Fruit fly (Drosophila melanogaster): ENCODE results near the gene Naa60.

Gene Naa60

dm6 chr3L:9723108-9723507 lies 3.6 kb upstream of the Naa60 start, which contains the start of the genes nbs and defl (continued):
- TF ChIP-seq CG14710 (tag; optimal IDR thresholded peaks at IDR 0.05) = peak; percentile 73
- peak; percentile 42; the same call in 1 of the 3 replicates for TF ChIP-seq Opbp (GFP tag; IDR thresholded peaks at IDR 0.05; ENCODE audit: partially characterized antibody)
- peak; percentile 56 for TF ChIP-seq Dad (GFP tag; optimal IDR thresholded peaks at IDR 0.05)
- peak; percentile 67 for TF ChIP-seq Fer1 (GFP tag; optimal IDR thresholded peaks at IDR 0.05)
- TF ChIP-seq D (optimal IDR thresholded peaks at IDR 0.05) = no peak
- TF ChIP-seq D (GFP tag; optimal IDR thresholded peaks at IDR 0.05) = no peak
- TF ChIP-seq CG2875 (GFP tag; optimal IDR thresholded peaks at IDR 0.05) = no peak
- peak; percentile 89 for TF ChIP-seq CG34422 (GFP tag; IDR thresholded peaks at IDR 0.05)
- no peak for TF ChIP-seq Gsc (GFP tag; IDR thresholded peaks at IDR 0.05)
- peak; percentile 80 for TF ChIP-seq pho (GFP tag; optimal IDR thresholded peaks at IDR 0.05)
- peak; percentile 64 for TF ChIP-seq az2 (GFP tag; optimal IDR thresholded peaks at IDR 0.05)
- TF ChIP-seq CG17385 (GFP tag; optimal IDR thresholded peaks at IDR 0.05) = peak; percentile 94
- TF ChIP-seq so (GFP tag; IDR thresholded peaks at IDR 0.05) = no peak; the same call in 2 of the 3 replicates
- TF ChIP-seq MTF-1 (GFP tag; optimal IDR thresholded peaks at IDR 0.05; ENCODE audit: borderline replicate concordance) = no peak
- no peak for TF ChIP-seq CG17568 (GFP tag; optimal IDR thresholded peaks at IDR 0.05)
- TF ChIP-seq Dek (tag; optimal IDR thresholded peaks at IDR 0.05) = peak; percentile 31
- TF ChIP-seq CG11085 (GFP tag; IDR thresholded peaks at IDR 0.05) = peak; percentile 49; the same call in 1 of the 2 replicates
- TF ChIP-seq Max (GFP tag; optimal IDR thresholded peaks at IDR 0.05) = peak; percentile 60
- TF ChIP-seq crc (GFP tag; optimal IDR thresholded peaks at IDR 0.05) = peak; percentile 52
- no peak for TF ChIP-seq cg (GFP tag; optimal IDR thresholded peaks at IDR 0.05)
- peak; percentile 55 for TF ChIP-seq CG9876 (GFP tag; optimal IDR thresholded peaks at IDR 0.05)
- TF ChIP-seq caup (GFP tag; optimal IDR thresholded peaks at IDR 0.05; ENCODE audit: severe bottlenecking) = no peak
- peak; percentile 62; the same call in 1 of the 2 replicates for TF ChIP-seq stc (GFP tag; IDR thresholded peaks at IDR 0.05)
- TF ChIP-seq CG18011 (GFP tag; optimal IDR thresholded peaks at IDR 0.05) = peak; percentile 22
- TF ChIP-seq Scr (GFP tag; IDR thresholded peaks at IDR 0.05; ENCODE audit: partially characterized antibody) = peak; percentile 65
- peak; percentile 24 for TF ChIP-seq MESR4 (GFP tag; optimal IDR thresholded peaks at IDR 0.05)
- no peak for TF ChIP-seq CG1603 (tag; optimal IDR thresholded peaks at IDR 0.05)
- peak; percentile 75 for TF ChIP-seq ems (GFP tag; optimal IDR thresholded peaks at IDR 0.05)
- peak; percentile 46 for TF ChIP-seq CG13123 (GFP tag; optimal IDR thresholded peaks at IDR 0.05)
- TF ChIP-seq sob (GFP tag; IDR thresholded peaks at IDR 0.05) = peak; percentile 87
- TF ChIP-seq kni (GFP tag; optimal IDR thresholded peaks at IDR 0.05) = no peak
- TF ChIP-seq CG15479 (GFP tag; optimal IDR thresholded peaks at IDR 0.05) = no peak
- TF ChIP-seq CG12299 (tag; optimal IDR thresholded peaks at IDR 0.05) = no peak
- TF ChIP-seq Pdp1 (GFP tag; optimal IDR thresholded peaks at IDR 0.05) = peak; percentile 59 to 69
- TF ChIP-seq GATAe (GFP tag; conservative IDR thresholded peaks at IDR 0.05) = peak; percentile 73
- TF ChIP-seq CG13296 (GFP tag; optimal IDR thresholded peaks at IDR 0.05) = peak; percentile 49
- TF ChIP-seq Optix (GFP tag; IDR thresholded peaks at IDR 0.05) = no peak
- no peak for TF ChIP-seq hb (GFP tag; IDR thresholded peaks at IDR 0.05; ENCODE audit: partially characterized antibody)
- peak; percentile 83 for TF ChIP-seq slbo (GFP tag; IDR thresholded peaks at IDR 0.05)
- TF ChIP-seq ash1 (GFP tag; optimal IDR thresholded peaks at IDR 0.05) = no peak
- peak; percentile 69 for TF ChIP-seq CG32772 (GFP tag; IDR thresholded peaks at IDR 0.05)
- no peak for TF ChIP-seq pros (GFP tag; optimal IDR thresholded peaks at IDR 0.05)
- TF ChIP-seq hkb (optimal IDR thresholded peaks at IDR 0.05) = no peak
- TF ChIP-seq hkb (GFP tag; IDR thresholded peaks at IDR 0.05) = peak; percentile 20; the same call in 1 of the 2 replicates
- TF ChIP-seq CG4707 (GFP tag; optimal IDR thresholded peaks at IDR 0.05) = no peak
- no peak for TF ChIP-seq cad (GFP tag; optimal IDR thresholded peaks at IDR 0.05)
- no peak for TF ChIP-seq CG11560 (tag; IDR thresholded peaks at IDR 0.05)
- TF ChIP-seq Spps (tag; optimal IDR thresholded peaks at IDR 0.05) = no peak
- TF ChIP-seq sens (GFP tag) = peak; percentile 95
- TF ChIP-seq Ptx1 (GFP tag; IDR thresholded peaks at IDR 0.05) = peak; percentile 88
- peak; percentile 63 for TF ChIP-seq gfzf (GFP tag; optimal IDR thresholded peaks at IDR 0.05)
